Worm (Caenorhabditis elegans) whole organism, midembryonic: Measurements from ENCODE around the gene K12H6.2.

Experiments
- flt-1 ChIP-seq: fragments of 200-800 bp; sonication (Bioruptor generic); IDR thresholded peaks from 2 replicates; pipeline ENCODE4 v1.3.6; 2022; ENCODE audit warnings: missing genetic modification characterization, missing compliant biosample characterization
- tab-1 ChIP-seq: fragments of 200-800 bp; sonication (Bioruptor generic); IDR thresholded peaks from 2 replicates; pipeline ENCODE4 v1.3.6; 2022; ENCODE audit warnings: missing genetic modification characterization, missing compliant biosample characterization
- ztf-23 ChIP-seq: fragments of 200-800 bp; sonication (Bioruptor generic); IDR thresholded peaks from 2 replicates; pipeline ENCODE4 v1.3.6; 2022; ENCODE audit warnings: missing genetic modification reagents, missing genetic modification characterization, missing compliant biosample characterization

ce11 chrII:2791693-2792092 is 23.7 kb downstream of the K12H6.2 start:
- no peak for TF ChIP-seq tab-1 (GFP tag; lab: Robert Waterston, UW)
- no peak for TF ChIP-seq ztf-23
- no peak for TF ChIP-seq flt-1
